Worm (Caenorhabditis elegans): ENCODE results near the gene T28F3.11.

The T28F3.11 gene

ce11 chrIV:17249691-17250181 lies 41.7 kb downstream of the T28F3.11 start, which contains the start of gene eelo-2 (continued):
- TF ChIP-seq lim-6 (tag; optimal IDR thresholded peaks at IDR 0.05): peak; percentile 47
- peak; percentile 83 for TF ChIP-seq ceh-34 (tag; optimal IDR thresholded peaks at IDR 0.05)
- peak; percentile 22 for TF ChIP-seq syd-9 (tag; optimal IDR thresholded peaks at IDR 0.05)
- TF ChIP-seq ahr-1 (tag; optimal IDR thresholded peaks at IDR 0.05): peak; percentile 2
- TF ChIP-seq nfya-1 (tag; optimal IDR thresholded peaks at IDR 0.05): peak; percentile 93
- no peak for TF ChIP-seq fax-1 (tag; optimal IDR thresholded peaks at IDR 0.05)
- TF ChIP-seq pat-9 (tag; optimal IDR thresholded peaks at IDR 0.05): peak; percentile 51
- TF ChIP-seq pag-3 (tag; optimal IDR thresholded peaks at IDR 0.05; ENCODE audit: borderline replicate concordance): no peak
- TF ChIP-seq dve-1 (tag; optimal IDR thresholded peaks at IDR 0.05): peak; percentile 88
- peak; percentile 82 for TF ChIP-seq ref-2 (tag; optimal IDR thresholded peaks at IDR 0.05)
- peak; percentile 83 for TF ChIP-seq unc-55 (GFP tag; optimal IDR thresholded peaks at IDR 0.05)
- TF ChIP-seq odd-2 (tag; optimal IDR thresholded peaks at IDR 0.05): no peak
- no peak for TF ChIP-seq nhr-232 (tag; optimal IDR thresholded peaks at IDR 0.05)
- peak; percentile 94 for TF ChIP-seq ceh-18 (tag; optimal IDR thresholded peaks at IDR 0.05)
- no peak for TF ChIP-seq che-1 (tag; optimal IDR thresholded peaks at IDR 0.05)
- TF ChIP-seq ama-1 (optimal IDR thresholded peaks at IDR 0.05): no peak
- peak; percentile 87 for TF ChIP-seq tbx-2 (tag; optimal IDR thresholded peaks at IDR 0.05)

DNA sequence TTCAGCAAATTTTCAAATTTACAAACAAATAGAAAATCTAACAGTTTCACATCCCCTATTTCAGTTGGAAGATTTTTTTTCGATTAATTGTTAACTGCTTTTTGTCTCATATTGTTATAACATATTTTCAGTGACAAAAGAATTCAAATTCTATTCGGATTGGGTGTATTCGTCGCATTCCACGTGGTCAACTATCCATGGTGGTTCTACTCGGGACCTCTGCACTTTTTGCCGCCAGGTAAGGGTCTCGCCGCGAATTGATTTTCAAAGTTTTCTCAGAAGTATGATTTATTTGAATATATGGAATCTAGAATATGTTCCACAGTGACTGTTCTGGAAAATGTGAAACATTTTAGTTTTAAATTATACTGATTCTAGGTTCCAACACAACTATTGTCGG lies 42.9 kb downstream of the T28F3.11 start:
- TF ChIP-seq sox-4 (tag; optimal IDR thresholded peaks at IDR 0.05) (no peak), ceh-31 (tag; optimal IDR thresholded peaks at IDR 0.05) (no peak), pha-4 (tag; optimal IDR thresholded peaks at IDR 0.05) (no peak), Y22D7AL.16 (tag; optimal IDR thresholded peaks at IDR 0.05) (no peak), rnt-1 (tag; optimal IDR thresholded peaks at IDR 0.05) (no peak), fkh-10 (GFP tag; optimal IDR thresholded peaks at IDR 0.05) (no peak), ref-2 (tag; optimal IDR thresholded peaks at IDR 0.05) (no peak), fkh-6 (tag; optimal IDR thresholded peaks at IDR 0.05) (no peak), mec-3 (tag; optimal IDR thresholded peaks at IDR 0.05; ENCODE audit: borderline replicate concordance) (no peak), nhr-11 (tag; optimal IDR thresholded peaks at IDR 0.05) (no peak), unc-3 (GFP tag; conservative IDR thresholded peaks at IDR 0.05) (no peak), unc-3 (tag; optimal IDR thresholded peaks at IDR 0.05) (no peak), nfya-1 (tag; optimal IDR thresholded peaks at IDR 0.05) (no peak), madf-2 (tag; optimal IDR thresholded peaks at IDR 0.05) (no peak)

DNA sequence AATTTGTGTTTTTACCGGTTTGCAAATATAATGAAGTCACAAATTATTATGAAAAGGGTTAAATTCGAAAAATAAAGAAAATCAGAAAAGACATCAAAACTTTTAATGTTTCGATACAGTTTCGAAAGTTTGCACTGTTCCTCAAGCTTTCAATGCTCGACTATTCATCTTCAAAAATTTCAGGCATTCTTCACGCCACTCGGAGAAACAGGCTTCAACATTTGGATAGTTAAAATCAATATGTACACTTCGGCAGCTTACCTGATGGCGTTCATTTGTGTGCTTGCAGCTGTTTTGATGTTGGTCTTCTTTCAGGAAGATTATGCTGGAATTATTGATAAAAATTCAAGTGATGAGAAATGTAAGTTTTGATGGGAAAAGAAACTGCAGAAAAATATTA lies 44.3 kb downstream of the T28F3.11 start:
- TF ChIP-seq pax-1 (tag; optimal IDR thresholded peaks at IDR 0.05): no peak
- TF ChIP-seq K02D7.2 (tag; optimal IDR thresholded peaks at IDR 0.05): no peak
- TF ChIP-seq tbx-2 (tag; optimal IDR thresholded peaks at IDR 0.05): no peak
- no peak for TF ChIP-seq hlh-30 (tag; optimal IDR thresholded peaks at IDR 0.05; ENCODE audit: insufficient read depth)
- TF ChIP-seq fax-1 (tag; optimal IDR thresholded peaks at IDR 0.05): no peak
- TF ChIP-seq syd-9 (tag; optimal IDR thresholded peaks at IDR 0.05): no peak
- TF ChIP-seq dve-1 (tag; optimal IDR thresholded peaks at IDR 0.05): no peak
- TF ChIP-seq ceh-6 (GFP tag; optimal IDR thresholded peaks at IDR 0.05): no peak

DNA sequence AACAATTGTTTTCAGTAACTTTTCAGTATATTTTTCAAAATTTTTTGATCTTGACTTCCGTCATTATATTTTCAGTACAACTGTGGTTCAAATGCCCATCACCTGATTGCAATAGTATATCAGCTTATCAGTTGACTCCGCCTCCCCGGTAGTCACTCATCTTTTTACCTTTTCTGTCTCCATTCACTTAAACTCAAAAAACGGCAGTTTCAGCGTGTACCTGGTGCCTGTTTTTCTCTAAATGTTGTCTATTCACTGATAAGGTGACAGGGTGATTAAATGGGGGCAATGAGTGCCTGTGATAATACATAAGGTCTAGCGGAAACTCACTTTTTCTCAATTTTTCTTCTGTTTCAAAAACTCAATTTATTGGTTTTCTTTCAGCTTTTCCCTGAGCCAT lies 46.3 kb downstream of the T28F3.11 start, which contains the start of gene ZK550.2:
TSS of gene ZK550.2 (plus strand) at position 385 of the 400 bp plus-strand sequence.
- TF ChIP-seq elt-2 (tag; optimal IDR thresholded peaks at IDR 0.05) (peak; percentile 85), ceh-9 (tag; optimal IDR thresholded peaks at IDR 0.05) (no peak), ceh-24 (tag; optimal IDR thresholded peaks at IDR 0.05) (no peak), pqm-1 (tag; optimal IDR thresholded peaks at IDR 0.05) (peak; percentile 54)
